Worm (Caenorhabditis elegans): Measurements from ENCODE around the gene pqn-35.

pqn-35 gene

ce11 chrII:4602533-4602932 is 10.3 kb upstream of the pqn-35 start, which contains the start of gene coa-3:
TSS of gene coa-3 (minus strand) at chrII:4602633.
- TF ChIP-seq mxl-1 (tag; optimal IDR thresholded peaks at IDR 0.05) (no peak), D2030.7 (GFP tag; IDR thresholded peaks at IDR 0.05) (no peak), egl-18 (GFP tag; IDR thresholded peaks at IDR 0.05) (no peak), ama-1 (optimal IDR thresholded peaks at IDR 0.05) (no peak), ama-1 (GFP tag; optimal IDR thresholded peaks at IDR 0.05) (no peak), F57C9.4 (tag; optimal IDR thresholded peaks at IDR 0.05) (no peak), Y53F4B.3 (GFP tag; IDR thresholded peaks at IDR 0.05) (no peak), let-526 (GFP tag; IDR thresholded peaks at IDR 0.05) (no peak), nfyb-1 (GFP tag; IDR thresholded peaks at IDR 0.05) (no peak), egrh-3 (GFP tag; IDR thresholded peaks at IDR 0.05) (no peak), lin-40 (tag; optimal IDR thresholded peaks at IDR 0.05) (no peak), attf-6 (GFP tag; IDR thresholded peaks at IDR 0.05) (no peak), ceh-27 (GFP tag; optimal IDR thresholded peaks at IDR 0.05) (no peak), hlh-12 (tag; optimal IDR thresholded peaks at IDR 0.05) (no peak), pbrm-1 (GFP tag; IDR thresholded peaks at IDR 0.05) (no peak), F37B4.10 (GFP tag; IDR thresholded peaks at IDR 0.05) (no peak), hrde-1 (tag; optimal IDR thresholded peaks at IDR 0.05; ENCODE audit: borderline replicate concordance) (no peak), hmg-1.2 (GFP tag; IDR thresholded peaks at IDR 0.05) (no peak), dox-1 (GFP tag; IDR thresholded peaks at IDR 0.05) (no peak), F52B5.7 (tag; optimal IDR thresholded peaks at IDR 0.05) (no peak)

- TF ChIP-seq nfya-1 (tag; optimal IDR thresholded peaks at IDR 0.05; ENCODE audit: borderline replicate concordance, insufficient read depth), result no peak
- TF ChIP-seq Y56A3A.18 (GFP tag; IDR thresholded peaks at IDR 0.05), result no peak
- TF ChIP-seq madf-8 (GFP tag; conservative IDR thresholded peaks at IDR 0.05), result peak; percentile 78
- no peak for TF ChIP-seq ztf-22 (GFP tag; optimal IDR thresholded peaks at IDR 0.05)
- peak; percentile 39; the same call in 1 of the 2 replicates for TF ChIP-seq ceh-100 (GFP tag; IDR thresholded peaks at IDR 0.05)
- TF ChIP-seq mes-4 (tag; optimal IDR thresholded peaks at IDR 0.05), result no peak
- TF ChIP-seq atf-7 (tag; optimal IDR thresholded peaks at IDR 0.05), result peak; percentile 37
- TF ChIP-seq repo-1 (tag; optimal IDR thresholded peaks at IDR 0.05), result no peak
- no peak for TF ChIP-seq B0035.1 (tag; optimal IDR thresholded peaks at IDR 0.05)
- no peak for TF ChIP-seq nhr-90 (tag; optimal IDR thresholded peaks at IDR 0.05)
- no peak for TF ChIP-seq chd-7 (tag; optimal IDR thresholded peaks at IDR 0.05)
- peak; percentile 75 for TF ChIP-seq mcd-1 (GFP tag; IDR thresholded peaks at IDR 0.05)
- no peak for TF ChIP-seq egl-18 (GFP tag; IDR thresholded peaks at IDR 0.05)
- TF ChIP-seq ama-1 (optimal IDR thresholded peaks at IDR 0.05), result no peak
- no peak for TF ChIP-seq ama-1 (GFP tag; optimal IDR thresholded peaks at IDR 0.05)
- peak; percentile 47 to 61 for TF ChIP-seq rec-8 (tag; optimal IDR thresholded peaks at IDR 0.05)
- TF ChIP-seq F52B5.7 (tag; optimal IDR thresholded peaks at IDR 0.05), result no peak
- peak; percentile 29 for TF ChIP-seq nhr-80 (tag; optimal IDR thresholded peaks at IDR 0.05)
- TF ChIP-seq hrde-1 (tag; optimal IDR thresholded peaks at IDR 0.05; ENCODE audit: borderline replicate concordance), result no peak
- TF ChIP-seq bed-1 (GFP tag; IDR thresholded peaks at IDR 0.05), result no peak
- TF ChIP-seq C17E4.6 (GFP tag; IDR thresholded peaks at IDR 0.05), result no peak
- 0 out of 2 replicates have a peak, but pooled peaks have one; percentile 22 for TF ChIP-seq Y53G8AR.9 (GFP tag; conservative IDR thresholded peaks at IDR 0.05)
- TF ChIP-seq cebp-1 (GFP tag; IDR thresholded peaks at IDR 0.05), result no peak
- peak; percentile 50 for TF ChIP-seq cebp-1 (tag; optimal IDR thresholded peaks at IDR 0.05)
- TF ChIP-seq let-607 (tag; optimal IDR thresholded peaks at IDR 0.05), result peak in 1 of 2 experiments; percentile 46
- TF ChIP-seq B0336.3 (GFP tag; IDR thresholded peaks at IDR 0.05), result peak; percentile 47; the same call in 1 of the 2 replicates
- no peak for TF ChIP-seq lsy-27 (tag; optimal IDR thresholded peaks at IDR 0.05; ENCODE audit: borderline replicate concordance, insufficient read depth)
- TF ChIP-seq aptf-3 (GFP tag; IDR thresholded peaks at IDR 0.05), result no peak
- TF ChIP-seq F55B11.4 (tag; optimal IDR thresholded peaks at IDR 0.05; ENCODE audit: borderline replicate concordance, insufficient read depth), result no peak
- TF ChIP-seq T07F8.4 (tag; optimal IDR thresholded peaks at IDR 0.05), result no peak
- TF ChIP-seq ceh-40 (GFP tag; IDR thresholded peaks at IDR 0.05), result no peak
- peak; percentile 69 for TF ChIP-seq madf-10 (tag; optimal IDR thresholded peaks at IDR 0.05)
- no peak for TF ChIP-seq Y53F4B.3 (GFP tag; IDR thresholded peaks at IDR 0.05)
- no peak for TF ChIP-seq egl-44 (GFP tag; IDR thresholded peaks at IDR 0.05)
- TF ChIP-seq hmg-1.2 (GFP tag; IDR thresholded peaks at IDR 0.05), result peak; percentile 46
Measured at ce11 chrII:4603035-4603434, 9.8 kb upstream of the pqn-35 start, which contains the start of gene F35D11.4. TSS of gene F35D11.4 (plus strand) at chrII:4603427.

Measured in whole organism, young adult.